Worm (Caenorhabditis elegans) whole organism, L3 larva: ENCODE measurements around the gene gon-4.

Experiments
- aly-2 ChIP-seq: fragments of 150-350 bp; optimal IDR thresholded peaks from 2 replicates; lab custom pipeline; 2014; ENCODE audit warnings: missing biosample characterization, missing genetic modification characterization
- ceh-82 ChIP-seq: fragments of 150-350 bp; optimal IDR thresholded peaks from 2 replicates; lab custom pipeline; 2014; ENCODE audit warnings: missing biosample characterization, missing genetic modification characterization
- egl-27 ChIP-seq: sonication (generic microtip); optimal IDR thresholded peaks from 4 replicates; lab custom pipeline; 2017; ENCODE audit warnings: missing biosample characterization, missing genetic modification reagents, missing genetic modification characterization
- elt-1 ChIP-seq: fragments of 150-350 bp; optimal IDR thresholded peaks from 2 replicates; lab custom pipeline; 2014; ENCODE audit warnings: missing biosample characterization, missing genetic modification characterization
- elt-3 ChIP-seq, 3 experiments: fragments of 150-350 bp in 1 of 3; sonication (generic microtip) in 2 of 3; optimal IDR thresholded peaks; 2 replicates in 2 of 3; 4 replicates in 1 of 3; lab custom pipeline; 2014 to 2017; ENCODE audit warnings: missing biosample characterization in 3 of 3, missing genetic modification characterization in 3 of 3
- fkh-2 ChIP-seq: fragments of 150-350 bp; optimal IDR thresholded peaks from 2 replicates; lab custom pipeline; 2014; ENCODE audit warnings: missing biosample characterization, missing genetic modification reagents, missing genetic modification characterization
- lin-15B ChIP-seq: fragments of 150-350 bp; optimal IDR thresholded peaks from 2 replicates; lab custom pipeline; 2014; ENCODE audit warnings: missing biosample characterization, missing genetic modification characterization
- lsy-12 ChIP-seq: sonication (generic microtip); optimal IDR thresholded peaks from 2 replicates; lab custom pipeline; 2016; ENCODE audit warnings: mild to moderate bottlenecking, missing genetic modification characterization, missing compliant biosample characterization
- nhr-11 ChIP-seq: fragments of 150-350 bp; optimal IDR thresholded peaks from 2 replicates; lab custom pipeline; 2014; ENCODE audit warnings: missing biosample characterization, missing genetic modification characterization
- skn-1 ChIP-seq: fragments of 150-350 bp; optimal IDR thresholded peaks from 2 replicates; lab custom pipeline; 2014; ENCODE audit warnings: missing biosample characterization, missing genetic modification characterization
- snpc-4 ChIP-seq: fragments of 150-350 bp; optimal IDR thresholded peaks from 2 replicates; lab custom pipeline; 2014; ENCODE audit warnings: missing biosample characterization, missing genetic modification characterization
- ztf-11 ChIP-seq: fragments of 150-350 bp; optimal IDR thresholded peaks from 2 replicates; lab custom pipeline; 2014; ENCODE audit warnings: missing biosample characterization, missing genetic modification characterization

ce11 chrIV:10170808-10171207, 26.8 kb upstream of the gon-4 start:
- no peak for TF ChIP-seq skn-1
- no peak for TF ChIP-seq ztf-11 (tag; lab: Kevin White, UChicago)
- no peak for TF ChIP-seq nhr-11
- no peak for TF ChIP-seq aly-2 (tag; lab: Kevin White, UChicago)
- no peak for TF ChIP-seq snpc-4
- TF ChIP-seq ceh-82 = no peak
- TF ChIP-seq elt-3 (tag; optimal IDR thresholded peaks at IDR 0.05; lab: Kevin White, UChicago) = no peak
- TF ChIP-seq fkh-2 (tag; lab: Kevin White, UChicago) = no peak
- TF ChIP-seq elt-1 (tag; lab: Kevin White, UChicago) = no peak
- TF ChIP-seq lin-15B (tag; lab: Kevin White, UChicago) = no peak
- no peak for TF ChIP-seq egl-27
- no peak for TF ChIP-seq lsy-12 (tag; lab: Kevin White, UChicago)
